Fruit fly (Drosophila melanogaster) whole organism, prepupa: ENCODE results near the gene Hk.

Experiments used
- Eip75B ChIP-seq: fragments of 200-800 bp; sonication (Bioruptor generic); optimal IDR thresholded peaks from 3 replicates; lab custom pipeline; 2016; ENCODE audit warnings: missing biosample characterization, missing genetic modification characterization
- Ets21C ChIP-seq: fragments of 200-800 bp; sonication (Bioruptor generic); optimal IDR thresholded peaks from 3 replicates; lab custom pipeline; 2016; ENCODE audit warnings: missing biosample characterization, missing genetic modification characterization
- fkh ChIP-seq: fragments of 200-800 bp; sonication (Bioruptor generic); optimal IDR thresholded peaks from 3 replicates; lab custom pipeline; 2017; ENCODE audit warnings: missing biosample characterization, mild to moderate bottlenecking, missing genetic modification characterization, moderate library complexity

dm6 chrX:10300140-10300539 lies 36.9 kb upstream of the Hk start:
- TF ChIP-seq fkh (GFP tag; lab: Kevin White, UChicago) (no peak), Eip75B (GFP tag; lab: Kevin White, UChicago) (no peak), Ets21C (GFP tag; lab: Kevin White, UChicago) (no peak)
